Worm (Caenorhabditis elegans): ENCODE data around the gene sir-2.1.
A peak's percentile ranks its signal among the peaks of the same experiment; 100 is the strongest.

Gene sir-2.1

DNA sequence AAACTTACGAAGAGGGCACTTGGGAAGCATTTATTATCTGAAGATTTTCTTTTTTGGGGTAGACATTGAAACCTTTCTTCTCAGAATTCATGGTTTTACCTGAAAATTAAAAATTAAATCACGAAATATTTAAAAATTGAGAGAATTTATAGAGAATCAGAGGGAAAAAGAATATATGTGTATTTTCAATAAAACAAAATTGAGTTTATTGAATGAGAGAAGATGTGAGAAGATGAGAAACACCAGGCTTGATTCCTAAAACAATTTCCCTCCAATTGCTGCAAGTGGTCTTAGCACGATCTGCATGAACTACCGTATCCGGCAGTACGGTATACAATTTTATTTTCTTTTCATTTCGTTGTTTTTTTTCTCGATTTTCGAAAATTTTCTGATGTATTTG, 9.0 kb downstream of the sir-2.1 start, which contains the start of gene R11A8.1:
R11A8.1 (minus strand) TSS at position 101 of the 400 bp plus-strand sequence.
- TF ChIP-seq flt-1 (GFP tag; IDR thresholded peaks at IDR 0.05), result no peak
- TF ChIP-seq med-1 (GFP tag; optimal IDR thresholded peaks at IDR 0.05; ENCODE audit: insufficient read depth), result no peak
- TF ChIP-seq cog-1 (tag; optimal IDR thresholded peaks at IDR 0.05), result no peak

DNA sequence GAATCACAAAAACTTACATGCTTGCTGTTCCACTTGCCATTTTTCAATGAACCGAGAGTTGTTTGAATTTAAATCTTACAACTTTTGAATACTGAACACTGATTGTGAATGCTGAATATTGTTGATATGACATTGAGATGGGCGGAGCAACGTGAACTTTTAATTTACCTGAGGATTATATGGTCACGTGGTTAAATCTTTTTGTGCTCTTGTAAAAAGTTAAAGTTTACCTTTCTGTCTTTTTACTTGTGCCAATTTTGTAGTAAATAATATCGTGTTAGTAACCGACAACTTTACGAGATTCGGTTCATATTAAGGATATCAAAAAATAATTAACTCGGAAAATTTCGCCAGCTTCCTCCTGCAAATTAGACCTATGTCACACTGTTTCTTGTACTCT, 13.8 kb downstream of the sir-2.1 start, which contains the start of gene Y43C5B.2:
Y43C5B.2 (minus strand) TSS at position 101 of the 400 bp plus-strand sequence.
- TF ChIP-seq ztf-29 (GFP tag; IDR thresholded peaks at IDR 0.05), result no peak
- no peak for TF ChIP-seq klf-2 (GFP tag; conservative IDR thresholded peaks at IDR 0.05)
- no peak for TF ChIP-seq flt-1 (GFP tag; IDR thresholded peaks at IDR 0.05)
- no peak for TF ChIP-seq tab-1 (GFP tag; IDR thresholded peaks at IDR 0.05)
- TF ChIP-seq med-1 (GFP tag; optimal IDR thresholded peaks at IDR 0.05; ENCODE audit: insufficient read depth), result no peak
- no peak for TF ChIP-seq cog-1 (tag; optimal IDR thresholded peaks at IDR 0.05)
- no peak for TF ChIP-seq ztf-23 (GFP tag; IDR thresholded peaks at IDR 0.05)
- no peak for TF ChIP-seq T22C8.4 (GFP tag; IDR thresholded peaks at IDR 0.05)
- no peak for TF ChIP-seq ref-1 (GFP tag; conservative IDR thresholded peaks at IDR 0.05)

DNA sequence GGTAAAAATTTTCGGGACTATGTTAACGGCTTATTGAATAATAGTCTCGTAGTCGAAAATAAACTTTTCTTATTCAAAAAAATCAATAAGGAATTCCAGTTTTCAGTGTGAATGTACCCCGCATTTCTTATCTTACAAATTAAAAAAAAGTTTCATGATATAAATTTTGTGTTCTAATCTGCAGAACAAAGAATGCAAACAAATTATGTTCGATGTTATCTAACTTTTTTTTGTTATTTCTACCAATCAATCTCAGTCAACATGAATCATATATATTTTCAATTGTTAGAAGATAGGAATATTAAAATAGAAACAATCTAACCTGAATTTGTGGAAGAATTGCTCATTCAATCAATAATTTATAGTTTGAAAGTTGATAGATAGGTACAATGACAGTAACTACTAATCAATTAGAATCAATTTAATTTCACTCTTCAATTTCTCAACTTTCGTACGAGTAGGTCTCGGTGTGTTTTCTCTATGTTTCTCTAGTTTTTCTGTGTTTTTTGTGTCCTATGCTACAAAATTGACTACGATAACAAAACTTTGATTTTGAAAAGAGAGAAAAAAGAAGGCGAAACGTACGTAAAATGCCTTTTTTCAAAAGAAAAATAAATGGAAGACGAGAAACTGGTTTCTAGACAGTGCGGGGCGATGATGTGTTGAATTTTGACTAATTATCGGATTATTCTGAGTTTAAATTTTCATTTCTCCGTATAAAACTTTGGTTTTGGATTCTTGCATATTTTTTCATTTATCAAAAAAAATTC, 16.0 kb downstream of the sir-2.1 start, which contains the start of the genes unc-43 and Y43C5B.3:
unc-43 (minus strand) TSS at position 347 of the 770 bp plus-strand sequence.
Y43C5B.3 (plus strand) TSS at position 720 of the 770 bp plus-strand sequence.
- TF ChIP-seq ztf-29 (GFP tag; IDR thresholded peaks at IDR 0.05) (no peak), cog-1 (tag; optimal IDR thresholded peaks at IDR 0.05) (no peak), flt-1 (GFP tag; IDR thresholded peaks at IDR 0.05) (no peak), med-1 (GFP tag; optimal IDR thresholded peaks at IDR 0.05; ENCODE audit: insufficient read depth) (no peak), ztf-23 (GFP tag; IDR thresholded peaks at IDR 0.05) (no peak), ref-1 (GFP tag; conservative IDR thresholded peaks at IDR 0.05) (no peak)

DNA sequence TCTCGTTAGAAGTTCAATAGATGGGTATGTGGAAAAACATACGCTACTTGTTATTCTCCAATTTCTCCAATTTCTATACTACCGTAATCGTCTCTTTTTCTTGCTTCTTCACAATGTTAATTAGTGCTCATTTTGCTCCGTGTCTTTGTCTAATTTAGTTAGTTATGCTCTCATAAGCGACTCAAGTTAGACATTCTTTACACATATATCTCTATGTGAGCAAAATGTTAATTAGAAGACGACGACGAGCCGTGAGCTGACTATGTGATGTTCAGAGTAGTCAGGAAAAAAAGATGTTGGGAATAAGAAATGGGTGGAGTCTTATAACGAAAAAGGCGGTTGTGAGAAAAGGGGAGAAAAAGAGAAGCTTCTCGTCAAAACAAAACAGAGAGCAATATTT, 18.5 kb downstream of the sir-2.1 start:
- TF ChIP-seq ztf-29 (GFP tag; IDR thresholded peaks at IDR 0.05), result no peak
- TF ChIP-seq tab-1 (GFP tag; IDR thresholded peaks at IDR 0.05), result no peak
- TF ChIP-seq med-1 (GFP tag; optimal IDR thresholded peaks at IDR 0.05; ENCODE audit: insufficient read depth), result no peak
- TF ChIP-seq ref-1 (GFP tag; conservative IDR thresholded peaks at IDR 0.05), result no peak
- no peak for TF ChIP-seq flt-1 (GFP tag; IDR thresholded peaks at IDR 0.05)
- TF ChIP-seq T22C8.4 (GFP tag; IDR thresholded peaks at IDR 0.05), result no peak
- TF ChIP-seq ztf-23 (GFP tag; IDR thresholded peaks at IDR 0.05), result no peak
- no peak for TF ChIP-seq cog-1 (tag; optimal IDR thresholded peaks at IDR 0.05)
- TF ChIP-seq klf-2 (GFP tag; conservative IDR thresholded peaks at IDR 0.05), result no peak

DNA sequence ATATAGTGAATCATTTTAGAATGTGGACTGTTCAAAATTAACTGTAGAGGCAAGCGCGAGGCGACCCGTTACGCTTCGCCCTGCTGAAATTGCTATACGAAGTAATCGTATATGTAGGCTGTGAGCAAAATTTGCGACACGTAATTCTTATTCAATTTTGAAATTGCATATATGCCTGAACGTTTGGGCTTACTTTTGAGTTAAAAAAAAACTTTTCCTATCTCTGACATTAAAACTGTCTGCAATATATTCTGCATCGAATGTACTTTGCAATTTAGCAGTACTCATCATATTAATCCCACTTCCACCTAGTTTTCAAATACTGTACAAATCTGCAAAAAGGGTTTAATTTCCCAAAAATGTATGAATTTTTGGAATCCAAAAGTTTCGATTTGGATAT, 19.1 kb downstream of the sir-2.1 start:
- TF ChIP-seq flt-1 (GFP tag; IDR thresholded peaks at IDR 0.05) (no peak), cog-1 (tag; optimal IDR thresholded peaks at IDR 0.05) (no peak), med-1 (GFP tag; optimal IDR thresholded peaks at IDR 0.05; ENCODE audit: insufficient read depth) (no peak), ztf-23 (GFP tag; IDR thresholded peaks at IDR 0.05) (no peak), klf-2 (GFP tag; conservative IDR thresholded peaks at IDR 0.05) (no peak), T22C8.4 (GFP tag; IDR thresholded peaks at IDR 0.05) (no peak), tab-1 (GFP tag; IDR thresholded peaks at IDR 0.05) (no peak), ref-1 (GFP tag; conservative IDR thresholded peaks at IDR 0.05) (no peak), ztf-29 (GFP tag; IDR thresholded peaks at IDR 0.05) (no peak)

DNA sequence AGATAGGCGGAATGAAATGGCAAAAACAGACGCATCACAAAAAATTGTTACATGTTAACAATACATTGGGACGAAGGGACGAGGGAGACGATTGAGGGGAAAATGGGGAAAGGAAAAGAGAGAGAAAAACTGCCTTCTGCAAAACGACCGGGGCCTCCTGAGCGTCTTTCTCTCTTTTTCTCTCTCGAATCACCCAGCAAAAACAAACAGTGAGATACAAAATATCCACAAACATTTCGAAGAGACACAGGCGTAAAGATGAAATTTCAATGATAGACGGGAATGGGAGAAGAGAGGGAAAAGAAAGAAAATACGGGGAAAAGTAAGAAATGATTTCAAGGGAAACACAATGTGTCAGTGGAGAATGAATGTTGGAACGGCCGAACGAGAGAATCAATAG, 20.0 kb downstream of the sir-2.1 start:
- no peak for TF ChIP-seq ztf-23 (GFP tag; IDR thresholded peaks at IDR 0.05)
- no peak for TF ChIP-seq flt-1 (GFP tag; IDR thresholded peaks at IDR 0.05)
- TF ChIP-seq T22C8.4 (GFP tag; IDR thresholded peaks at IDR 0.05), result no peak
- TF ChIP-seq ztf-29 (GFP tag; IDR thresholded peaks at IDR 0.05), result no peak
- no peak for TF ChIP-seq ref-1 (GFP tag; conservative IDR thresholded peaks at IDR 0.05)

DNA sequence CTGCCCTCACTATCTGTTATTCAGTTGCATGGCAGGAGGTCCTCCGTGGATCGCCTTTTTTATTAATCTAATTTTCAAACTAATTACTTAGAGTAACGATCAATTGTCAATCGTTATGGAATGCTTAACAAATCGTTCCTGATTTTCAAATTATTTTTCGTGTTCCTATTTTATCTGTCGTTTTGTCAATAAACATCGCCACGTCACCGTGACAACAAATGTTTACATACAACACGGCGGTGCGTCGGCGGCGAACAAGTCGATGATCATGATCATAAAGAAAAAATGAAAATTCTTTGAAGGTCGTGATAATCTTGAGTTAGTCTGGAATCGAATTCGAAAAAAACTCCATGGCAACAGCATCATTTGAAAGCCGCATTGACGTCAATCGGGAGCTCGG, 20.5 kb downstream of the sir-2.1 start:
- TF ChIP-seq med-1 (GFP tag; optimal IDR thresholded peaks at IDR 0.05; ENCODE audit: insufficient read depth) (no peak), ztf-23 (GFP tag; IDR thresholded peaks at IDR 0.05) (no peak), tab-1 (GFP tag; IDR thresholded peaks at IDR 0.05) (no peak), ref-1 (GFP tag; conservative IDR thresholded peaks at IDR 0.05) (no peak), klf-2 (GFP tag; conservative IDR thresholded peaks at IDR 0.05) (no peak), cog-1 (tag; optimal IDR thresholded peaks at IDR 0.05) (no peak), T22C8.4 (GFP tag; IDR thresholded peaks at IDR 0.05) (no peak), ztf-29 (GFP tag; IDR thresholded peaks at IDR 0.05) (no peak), flt-1 (GFP tag; IDR thresholded peaks at IDR 0.05) (no peak)

DNA sequence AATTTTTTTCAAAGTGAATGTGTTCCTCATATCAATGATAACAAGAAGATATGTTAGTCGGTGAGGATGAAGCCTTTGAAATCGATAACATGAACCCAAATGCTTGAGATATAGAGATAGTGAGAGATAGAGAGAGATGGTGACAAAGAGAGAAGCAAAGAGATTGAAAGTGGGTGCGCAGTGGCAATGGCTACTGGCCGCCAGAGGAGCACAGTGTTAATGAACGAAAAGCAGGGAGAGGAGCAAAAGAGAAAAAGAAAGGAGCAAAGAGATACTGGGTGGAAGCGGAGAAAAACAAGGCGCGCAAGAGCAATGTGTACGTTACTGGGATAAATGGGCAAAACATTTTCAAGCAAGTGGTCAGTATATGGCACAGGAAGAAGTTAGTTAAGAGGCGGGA, 21.4 kb downstream of the sir-2.1 start:
- TF ChIP-seq T22C8.4 (GFP tag; IDR thresholded peaks at IDR 0.05) (no peak), cog-1 (tag; optimal IDR thresholded peaks at IDR 0.05) (peak; percentile 5)

DNA sequence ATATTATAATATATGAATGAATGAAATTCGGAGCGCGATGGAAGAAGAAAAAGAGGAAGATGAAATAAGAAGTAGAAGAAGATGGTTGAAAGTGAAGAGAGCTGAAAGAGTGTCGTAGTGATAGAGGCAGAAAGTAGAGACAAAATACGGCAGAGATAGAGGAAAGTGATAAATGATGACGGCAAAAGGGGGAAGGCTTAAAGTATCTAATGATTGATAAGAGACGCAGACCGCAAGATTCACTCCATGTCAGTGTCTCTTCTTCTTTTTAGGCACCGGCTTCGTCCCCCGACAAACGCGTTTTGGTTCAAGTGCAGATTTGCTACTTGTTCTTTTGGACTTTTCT, 23.7 kb downstream of the sir-2.1 start:
- TF ChIP-seq flt-1 (GFP tag; IDR thresholded peaks at IDR 0.05) (no peak), klf-2 (GFP tag; conservative IDR thresholded peaks at IDR 0.05) (no peak), T22C8.4 (GFP tag; IDR thresholded peaks at IDR 0.05) (no peak), ref-1 (GFP tag; conservative IDR thresholded peaks at IDR 0.05) (no peak), ztf-29 (GFP tag; IDR thresholded peaks at IDR 0.05) (no peak), tab-1 (GFP tag; IDR thresholded peaks at IDR 0.05) (no peak), ztf-23 (GFP tag; IDR thresholded peaks at IDR 0.05) (no peak), med-1 (GFP tag; optimal IDR thresholded peaks at IDR 0.05; ENCODE audit: insufficient read depth) (no peak), cog-1 (tag; optimal IDR thresholded peaks at IDR 0.05) (no peak)

DNA sequence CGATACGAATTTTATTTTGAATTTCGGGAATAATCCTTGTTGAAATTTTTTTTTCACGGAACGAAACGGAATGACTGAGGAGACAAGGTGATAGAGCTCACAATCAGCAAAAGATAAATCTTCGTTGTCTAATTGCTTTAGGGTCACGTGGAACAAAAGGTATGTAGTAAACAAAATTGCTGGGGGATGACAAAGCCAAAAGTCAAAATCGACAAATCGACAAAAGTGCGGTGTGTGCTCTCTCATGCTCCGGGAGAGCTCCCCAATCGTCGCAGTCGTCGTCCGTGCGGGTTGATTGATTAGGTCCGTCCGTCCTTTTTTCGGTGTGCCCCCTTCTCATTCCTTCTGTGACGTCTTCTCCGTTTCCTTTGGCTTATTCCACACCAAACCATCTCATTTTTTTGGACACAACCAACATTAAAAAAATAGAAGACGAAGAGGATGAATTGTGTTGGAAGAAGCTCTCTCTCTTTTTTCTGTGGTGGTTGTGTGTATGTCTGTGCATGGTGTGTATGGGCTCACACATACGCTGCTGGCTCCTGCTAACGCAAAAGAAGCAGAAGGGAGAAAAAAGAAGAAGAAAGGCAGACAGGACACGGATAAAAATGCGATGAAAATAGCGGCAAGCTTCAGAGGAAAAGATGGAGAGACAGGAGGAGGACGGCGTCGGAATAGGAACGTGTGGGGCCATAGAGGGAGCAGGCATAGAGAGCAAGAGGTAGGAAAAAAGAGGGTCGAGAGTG, 24.2 kb downstream of the sir-2.1 start:
- TF ChIP-seq klf-2 (GFP tag; conservative IDR thresholded peaks at IDR 0.05) (no peak), ref-1 (GFP tag; conservative IDR thresholded peaks at IDR 0.05) (no peak), ztf-29 (GFP tag; IDR thresholded peaks at IDR 0.05) (no peak), cog-1 (tag; optimal IDR thresholded peaks at IDR 0.05) (no peak), flt-1 (GFP tag; IDR thresholded peaks at IDR 0.05) (no peak), med-1 (GFP tag; optimal IDR thresholded peaks at IDR 0.05; ENCODE audit: insufficient read depth) (no peak), ztf-23 (GFP tag; IDR thresholded peaks at IDR 0.05) (no peak; the same call in 1 of the 2 replicates), tab-1 (GFP tag; IDR thresholded peaks at IDR 0.05) (no peak), T22C8.4 (GFP tag; IDR thresholded peaks at IDR 0.05) (no peak)
